Worm (Caenorhabditis elegans) whole organism, young adult: ENCODE data around the gene C30G7.5.

Source experiments
- B0019.2 ChIP-seq: fragments of 200-800 bp; sonication (Bioruptor generic); conservative IDR thresholded peaks from 2 replicates; pipeline ENCODE4 v1.3.6; 2022; ENCODE audit warnings: missing genetic modification reagents, missing genetic modification characterization, missing compliant biosample characterization
- B0336.3 ChIP-seq: fragments of 200-800 bp; sonication (Bioruptor generic); IDR thresholded peaks from 2 replicates; pipeline ENCODE4 v1.3.6; 2022; ENCODE audit warnings: missing genetic modification characterization, missing compliant biosample characterization
- C06A6.2 ChIP-seq: fragments of 200-800 bp; sonication (Bioruptor generic); conservative IDR thresholded peaks from 2 replicates; pipeline ENCODE4 v1.3.6; 2022; ENCODE audit warnings: missing genetic modification characterization, missing compliant biosample characterization
- F33H1.4 ChIP-seq: fragments of 200-800 bp; sonication (Bioruptor generic); IDR thresholded peaks from 2 replicates; pipeline ENCODE4 v1.3.6; 2022; ENCODE audit warnings: missing genetic modification reagents, missing genetic modification characterization, missing compliant biosample characterization
- F37B4.10 ChIP-seq: fragments of 200-800 bp; sonication (Bioruptor generic); IDR thresholded peaks from 2 replicates; pipeline ENCODE4 v1.3.6; 2022; ENCODE audit warnings: missing genetic modification characterization, missing compliant biosample characterization
- F49E8.2 ChIP-seq: sonication (generic microtip); optimal IDR thresholded peaks from 3 replicates; lab custom pipeline; 2017; ENCODE audit warnings: missing genetic modification characterization, mild to moderate bottlenecking, missing compliant biosample characterization, antibody characterized with exemption, moderate library complexity; ENCODE audit not compliant: insufficient read depth
- K12H6.12 ChIP-seq: fragments of 200-800 bp; sonication (Bioruptor generic); optimal IDR thresholded peaks from 2 replicates; lab custom pipeline; 2018; ENCODE audit warnings: mild to moderate bottlenecking, missing genetic modification characterization, missing compliant biosample characterization
- atf-7 ChIP-seq: sonication (generic microtip); optimal IDR thresholded peaks from 2 replicates; lab custom pipeline; 2017; ENCODE audit warnings: mild to moderate bottlenecking, missing genetic modification characterization, missing compliant biosample characterization
- attf-3 ChIP-seq: fragments of 200-800 bp; sonication (Bioruptor generic); conservative IDR thresholded peaks from 2 replicates; pipeline ENCODE4 v1.3.6; 2022; ENCODE audit warnings: missing genetic modification reagents, missing genetic modification characterization, missing compliant biosample characterization
- attf-5 ChIP-seq: fragments of 200-800 bp; sonication (Bioruptor generic); optimal IDR thresholded peaks from 2 replicates; lab custom pipeline; 2018; ENCODE audit warnings: mild to moderate bottlenecking, missing genetic modification characterization, missing compliant biosample characterization
- bed-2 ChIP-seq: fragments of 200-800 bp; sonication (Bioruptor generic); IDR thresholded peaks from 2 replicates; pipeline ENCODE4 v1.3.6; 2022; ENCODE audit warnings: missing genetic modification reagents, missing genetic modification characterization, missing compliant biosample characterization
- ccch-3 ChIP-seq: fragments of 200-800 bp; sonication (Bioruptor generic); optimal IDR thresholded peaks from 2 replicates; lab custom pipeline; 2018; ENCODE audit warnings: mild to moderate bottlenecking, missing genetic modification characterization, missing compliant biosample characterization
- efl-1 ChIP-seq: fragments of 150-350 bp; optimal IDR thresholded peaks from 2 replicates; lab custom pipeline; 2014; ENCODE audit warnings: missing biosample characterization, missing genetic modification reagents, missing genetic modification characterization
- fkh-3 ChIP-seq: sonication (generic microtip); optimal IDR thresholded peaks from 2 replicates; lab custom pipeline; 2016; ENCODE audit warnings: mild to moderate bottlenecking, missing genetic modification characterization, missing compliant biosample characterization
- hlh-12 ChIP-seq: sonication (generic microtip); optimal IDR thresholded peaks from 2 replicates; lab custom pipeline; 2016; ENCODE audit warnings: missing genetic modification characterization, missing compliant biosample characterization
- hrde-1 ChIP-seq: sonication (generic microtip); optimal IDR thresholded peaks from 2 replicates; lab custom pipeline; 2016; ENCODE audit warnings: missing genetic modification characterization, mild to moderate bottlenecking, missing compliant biosample characterization, moderate library complexity, missing genotype, missing genetic modification reagents, borderline replicate concordance
- hsf-1 ChIP-seq: fragments of 200-800 bp; sonication (Bioruptor generic); IDR thresholded peaks from 2 replicates; pipeline ENCODE4 v1.3.6; 2022; ENCODE audit warnings: missing genetic modification reagents, missing genetic modification characterization, missing compliant biosample characterization
- let-526 ChIP-seq: fragments of 200-800 bp; sonication (Bioruptor generic); IDR thresholded peaks from 2 replicates; pipeline ENCODE4 v1.3.6; 2022; ENCODE audit warnings: missing genetic modification reagents, missing genetic modification characterization, missing compliant biosample characterization
- let-607 ChIP-seq, 2 experiments: fragments of 200-800 bp in 1 of 2; sonication (Bioruptor generic) in 1 of 2; sonication (generic microtip) in 1 of 2; optimal IDR thresholded peaks; 2 replicates each; lab custom pipeline; 2016 to 2018; ENCODE audit warnings: mild to moderate bottlenecking in 2 of 2, missing compliant biosample characterization in 2 of 2, missing genetic modification characterization in 2 of 2, moderate library complexity in 2 of 2, missing genotype in 1 of 2
- lin-35 ChIP-seq, 3 experiments: fragments of 150-350 bp in 2 of 3; sonication (generic microtip) in 1 of 3; optimal IDR thresholded peaks; 2 replicates each; lab custom pipeline; 2014 to 2018; ENCODE audit warnings: missing biosample characterization in 3 of 3, missing genetic modification characterization in 3 of 3, missing genetic modification reagents in 3 of 3
- madf-6 ChIP-seq: fragments of 200-800 bp; sonication (Bioruptor generic); IDR thresholded peaks from 2 replicates; pipeline ENCODE4 v1.3.6; 2022; ENCODE audit warnings: missing genetic modification reagents, missing genetic modification characterization, missing compliant biosample characterization
- madf-8 ChIP-seq: fragments of 200-800 bp; sonication (Bioruptor generic); conservative IDR thresholded peaks from 2 replicates; pipeline ENCODE4 v1.3.6; 2022; ENCODE audit warnings: missing genetic modification reagents, missing genetic modification characterization, missing compliant biosample characterization
- mcd-1 ChIP-seq: fragments of 200-800 bp; sonication (Bioruptor generic); IDR thresholded peaks from 2 replicates; pipeline ENCODE4 v1.3.6; 2022; ENCODE audit warnings: missing genetic modification reagents, missing genetic modification characterization, missing compliant biosample characterization
- mxl-1 ChIP-seq: sonication (generic microtip); optimal IDR thresholded peaks from 2 replicates; lab custom pipeline; 2016; ENCODE audit warnings: missing genetic modification characterization, missing compliant biosample characterization
- nhr-179 ChIP-seq: sonication (generic microtip); optimal IDR thresholded peaks from 2 replicates; lab custom pipeline; 2016; ENCODE audit warnings: mild to moderate bottlenecking, missing genetic modification characterization, missing compliant biosample characterization
- nhr-27 ChIP-seq: fragments of 200-800 bp; sonication (Bioruptor generic); optimal IDR thresholded peaks from 2 replicates; lab custom pipeline; 2018; ENCODE audit warnings: mild to moderate bottlenecking, missing genetic modification characterization, moderate library complexity, missing compliant biosample characterization
- nhr-90 ChIP-seq: sonication (generic microtip); optimal IDR thresholded peaks from 2 replicates; lab custom pipeline; 2016; ENCODE audit warnings: missing genotype, mild to moderate bottlenecking, missing genetic modification characterization, missing compliant biosample characterization
- sea-2 ChIP-seq: fragments of 200-800 bp; sonication (Bioruptor generic); IDR thresholded peaks from 2 replicates; pipeline ENCODE4 v1.3.6; 2022; ENCODE audit warnings: missing genetic modification characterization, missing compliant biosample characterization
- tbp1 ChIP-seq: fragments of 200-800 bp; sonication (Bioruptor generic); optimal IDR thresholded peaks from 2 replicates; lab custom pipeline; 2018; ENCODE audit warnings: mild to moderate bottlenecking, missing genetic modification characterization, missing compliant biosample characterization
- unc-62 ChIP-seq: fragments of 150-350 bp; optimal IDR thresholded peaks from 2 replicates; lab custom pipeline; 2014; ENCODE audit warnings: missing biosample characterization, missing genetic modification reagents, missing genetic modification characterization
- ztf-22 ChIP-seq: fragments of 200-800 bp; sonication (Bioruptor generic); optimal IDR thresholded peaks from 2 replicates; lab custom pipeline; 2018; ENCODE audit warnings: mild to moderate bottlenecking, missing genetic modification characterization, moderate library complexity, missing compliant biosample characterization
- ztf-25 ChIP-seq: fragments of 200-800 bp; sonication (Bioruptor generic); IDR thresholded peaks from 2 replicates; pipeline ENCODE4 v1.3.6; 2022; ENCODE audit warnings: missing genetic modification reagents, missing genetic modification characterization, missing compliant biosample characterization

The C30G7.5 gene

DNA sequence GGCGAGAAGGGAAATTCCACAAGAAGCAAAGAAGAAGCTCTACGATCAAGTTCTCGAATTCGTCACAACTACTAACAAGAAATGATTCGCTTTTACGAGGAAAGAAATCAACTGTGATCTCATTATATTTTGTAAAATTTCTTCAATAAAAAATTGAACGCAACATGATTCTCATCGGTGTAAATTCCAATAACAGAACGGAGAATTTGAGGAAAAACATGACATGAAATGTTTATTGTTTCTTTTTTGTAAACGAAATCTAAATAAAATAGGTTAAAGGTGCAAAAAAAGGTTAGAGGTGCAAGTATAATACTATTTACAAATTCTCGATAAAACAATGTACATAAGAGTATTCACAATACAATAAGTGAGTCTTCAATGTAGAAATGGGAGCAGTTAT, 37.0 kb upstream of the C30G7.5 start (continued):
- TF ChIP-seq F33H1.4 (GFP tag; lab: Robert Waterston, UW) (0 out of 2 replicates have a peak, but pooled peaks have one; percentile 23), F49E8.2 (tag; lab: Kevin White, UChicago) (peak; percentile 77), fkh-3 (tag; lab: Kevin White, UChicago) (no peak), madf-8 (GFP tag; lab: Robert Waterston, UW) (peak; percentile 23; the same call in 1 of the 2 replicates), tbp1 (GFP tag; lab: Kevin White, UChicago) (peak; percentile 42), bed-2 (GFP tag; lab: Robert Waterston, UW) (no peak), hlh-12 (tag; lab: Kevin White, UChicago) (no peak), hrde-1 (tag; lab: Kevin White, UChicago) (peak; percentile 89), attf-5 (GFP tag; lab: Kevin White, UChicago) (peak; percentile 28)

DNA sequence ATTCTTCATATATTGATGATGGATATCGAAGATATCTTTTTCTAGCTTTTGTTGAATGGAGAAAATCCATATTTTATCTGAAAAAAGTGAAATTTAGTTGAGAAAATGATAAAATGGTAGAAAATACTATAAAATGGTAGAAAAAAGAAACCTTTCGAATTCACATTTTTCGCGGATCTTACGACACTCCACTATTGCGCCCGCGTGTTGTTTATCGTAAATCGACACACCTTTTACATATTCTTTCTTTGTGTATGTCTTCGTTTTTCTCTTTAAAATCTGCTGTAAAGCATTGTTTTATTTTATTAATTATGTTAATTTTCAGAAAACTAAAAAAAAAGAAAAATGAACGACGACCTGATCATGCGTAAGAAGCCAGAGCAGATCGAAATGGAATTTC, 36.3 kb upstream of the C30G7.5 start, which contains the start of the genes cdt-2 and T01C3.2:
TSS of gene cdt-2 (minus strand) at position 284 of the 400 bp plus-strand sequence.
TSS of gene T01C3.2 (plus strand) at position 326 of the 400 bp plus-strand sequence.
- TF ChIP-seq efl-1 (GFP tag; lab: Kevin White, UChicago): peak; percentile 32
- no peak for TF ChIP-seq mcd-1
- no peak for TF ChIP-seq C06A6.2 (GFP tag; lab: Robert Waterston, UW)
- TF ChIP-seq atf-7: no peak
- TF ChIP-seq sea-2 (GFP tag; lab: Robert Waterston, UW): no peak
- peak; percentile 91 for TF ChIP-seq attf-3 (GFP tag; lab: Robert Waterston, UW)
- no peak for TF ChIP-seq B0336.3

DNA sequence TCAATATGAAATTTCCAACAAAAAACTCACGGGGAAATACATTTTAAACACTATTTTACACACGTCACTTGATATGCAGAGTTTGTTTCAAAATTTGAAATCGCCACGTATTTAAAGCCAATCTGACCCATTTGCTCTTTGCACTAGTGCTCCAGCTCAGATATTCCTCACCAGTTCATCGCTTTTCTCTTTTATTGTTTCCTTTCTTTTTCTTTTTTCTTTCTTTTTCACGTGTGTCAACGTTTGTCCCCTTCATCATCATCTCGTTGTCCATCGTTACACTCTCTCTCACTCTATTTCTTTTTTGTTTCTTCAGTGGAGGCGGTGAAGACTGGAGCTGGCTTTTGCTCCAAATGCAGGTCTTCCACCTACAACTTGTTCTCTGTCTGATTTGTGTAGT, 30.1 kb upstream of the C30G7.5 start, which contains the start of gene F02D8.4:
TSS of gene F02D8.4 (plus strand) at position 301 of the 400 bp plus-strand sequence.
- TF ChIP-seq mcd-1 (no peak), ztf-22 (GFP tag; lab: Kevin White, UChicago) (no peak), mxl-1 (tag; lab: Kevin White, UChicago) (no peak)
- TF ChIP-seq, all 124 proteins: peak for 0

DNA sequence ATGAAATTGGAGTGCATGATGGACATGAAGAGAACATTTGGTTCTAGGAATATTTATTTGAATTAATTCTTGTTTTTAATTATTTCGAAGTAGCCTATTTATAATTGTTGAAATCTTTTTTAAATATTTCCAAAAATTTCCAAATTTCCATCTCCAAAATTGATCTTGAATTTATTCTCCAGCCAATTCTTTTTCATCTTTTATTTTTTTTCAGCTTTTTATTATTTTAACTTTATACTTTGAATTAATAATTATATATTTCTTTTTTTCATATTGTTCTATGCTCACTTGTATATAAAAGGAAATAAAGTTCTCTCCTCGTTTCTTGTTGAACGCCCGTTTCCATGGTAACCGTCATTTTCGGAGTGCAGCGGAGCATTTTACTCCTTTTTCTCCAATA, 25.4 kb upstream of the C30G7.5 start, which contains the start of gene xbx-1:
TSS of gene xbx-1 (plus strand) at position 301 of the 400 bp plus-strand sequence.
- no peak for TF ChIP-seq unc-62 (GFP tag; lab: Kevin White, UChicago)
- TF ChIP-seq ztf-25 (GFP tag; lab: Robert Waterston, UW): no peak
- no peak for TF ChIP-seq let-607 (tag; optimal IDR thresholded peaks at IDR 0.05; lab: Kevin White, UChicago)
- TF ChIP-seq B0019.2 (GFP tag; lab: Robert Waterston, UW): no peak
- no peak for TF ChIP-seq nhr-27 (tag; lab: Kevin White, UChicago)
- TF ChIP-seq F37B4.10 (GFP tag; lab: Robert Waterston, UW): no peak
- no peak for TF ChIP-seq mcd-1
- TF ChIP-seq nhr-90 (tag; lab: Kevin White, UChicago): no peak
- no peak for TF ChIP-seq let-526 (GFP tag; lab: Robert Waterston, UW)
- no peak for TF ChIP-seq ccch-3 (GFP tag; lab: Kevin White, UChicago)
- TF ChIP-seq hsf-1 (GFP tag; lab: Robert Waterston, UW): no peak
- TF ChIP-seq lin-35 (GFP tag; optimal IDR thresholded peaks at IDR 0.05; lab: Kevin White, UChicago): no peak
- no peak for TF ChIP-seq K12H6.12
- TF ChIP-seq nhr-179 (tag; lab: Kevin White, UChicago): no peak
- no peak for TF ChIP-seq madf-6 (GFP tag; lab: Robert Waterston, UW)
